Fruit fly (Drosophila melanogaster) whole organism, embryonic: Measurements from ENCODE around the gene hook.
A peak's percentile ranks its signal among the peaks of the same experiment; 100 is the strongest.

Experiments used
- Bteb2 ChIP-seq: fragments of 200-800 bp; sonication (Bioruptor generic); optimal IDR thresholded peaks from 2 replicates; lab custom pipeline; 2016; ENCODE audit warnings: missing biosample characterization, missing genetic modification characterization
- CG10209 ChIP-seq: fragments of 200-800 bp; sonication (Bioruptor generic); optimal IDR thresholded peaks from 3 replicates; lab custom pipeline; 2017; ENCODE audit warnings: missing biosample characterization, mild to moderate bottlenecking, missing genetic modification characterization, missing genetic modification reagents
- CG10366 ChIP-seq: fragments of 200-800 bp; sonication (Bioruptor generic); IDR thresholded peaks from 2 replicates; pipeline ENCODE4 v1.3.6; 2022; ENCODE audit warnings: missing biosample characterization, missing genetic modification characterization
- CG10543 ChIP-seq: fragments of 200-800 bp; sonication (Bioruptor generic); optimal IDR thresholded peaks from 3 replicates; lab custom pipeline; 2017; ENCODE audit warnings: missing biosample characterization, mild to moderate bottlenecking, missing genetic modification characterization, moderate library complexity
- CG10654 ChIP-seq: fragments of 200-800 bp; sonication (Bioruptor generic); optimal IDR thresholded peaks from 2 replicates; lab custom pipeline; 2016; ENCODE audit warnings: missing biosample characterization, missing genetic modification characterization
- CG11456 ChIP-seq: fragments of 200-800 bp; sonication (Bioruptor generic); IDR thresholded peaks from 3 replicates; pipeline ENCODE4 v1.3.6; 2022; ENCODE audit warnings: missing biosample characterization, missing genetic modification characterization
- CG11696 ChIP-seq: fragments of 200-800 bp; sonication (Bioruptor generic); IDR thresholded peaks from 2 replicates; pipeline ENCODE4 v1.3.6; 2022; ENCODE audit warnings: missing biosample characterization, missing genetic modification characterization
- CG1233 ChIP-seq: fragments of 200-800 bp; sonication (Bioruptor generic); optimal IDR thresholded peaks from 4 replicates; lab custom pipeline; 2018; ENCODE audit warnings: missing biosample characterization, mild to moderate bottlenecking, missing genetic modification characterization
- CG12659 ChIP-seq: fragments of 200-800 bp; sonication (Bioruptor generic); optimal IDR thresholded peaks from 3 replicates; lab custom pipeline; 2017; ENCODE audit warnings: mild to moderate bottlenecking, missing biosample characterization, missing genetic modification reagents, missing genetic modification characterization
- CG14014 ChIP-seq: fragments of 200-800 bp; sonication (Bioruptor generic); IDR thresholded peaks from 2 replicates; pipeline ENCODE4 v1.3.6; 2022; ENCODE audit warnings: missing biosample characterization, missing genetic modification characterization
- CG1603 ChIP-seq: fragments of 200-800 bp; sonication (Bioruptor generic); optimal IDR thresholded peaks from 2 replicates; lab custom pipeline; 2019; ENCODE audit warnings: missing biosample characterization, mild to moderate bottlenecking, missing genetic modification characterization, moderate library complexity
- CG17186 ChIP-seq: fragments of 200-800 bp; sonication (Bioruptor generic); optimal IDR thresholded peaks from 3 replicates; lab custom pipeline; 2017; ENCODE audit warnings: missing biosample characterization, missing genetic modification reagents, missing genetic modification characterization
- CG17802 ChIP-seq: fragments of 200-800 bp; sonication (Bioruptor generic); optimal IDR thresholded peaks from 2 replicates; lab custom pipeline; 2018; ENCODE audit warnings: missing biosample characterization, mild to moderate bottlenecking, missing genetic modification characterization, moderate library complexity
- CG18011 ChIP-seq: fragments of 200-800 bp; sonication (Bioruptor generic); optimal IDR thresholded peaks from 2 replicates; lab custom pipeline; 2017; ENCODE audit warnings: missing biosample characterization, missing genetic modification characterization, mild to moderate bottlenecking, moderate library complexity, missing genotype
- CG18764 ChIP-seq: fragments of 200-800 bp; sonication (Bioruptor generic); optimal IDR thresholded peaks from 3 replicates; lab custom pipeline; 2016; ENCODE audit warnings: missing biosample characterization, missing genetic modification characterization
- CG3065 ChIP-seq: fragments of 200-800 bp; sonication (Bioruptor generic); optimal IDR thresholded peaks from 2 replicates; lab custom pipeline; 2016; ENCODE audit warnings: missing biosample characterization, missing genetic modification characterization
- CG31441 ChIP-seq: fragments of 200-800 bp; sonication (Bioruptor generic); IDR thresholded peaks from 2 replicates; pipeline ENCODE4 v1.3.6; 2022; ENCODE audit warnings: missing biosample characterization, missing genetic modification characterization
- CG32772 ChIP-seq: fragments of 200-800 bp; sonication (Bioruptor generic); IDR thresholded peaks from 2 replicates; pipeline ENCODE4 v1.3.6; 2022; ENCODE audit warnings: missing biosample characterization, missing genetic modification characterization
- CG4424 ChIP-seq: fragments of 200-800 bp; sonication (Bioruptor generic); optimal IDR thresholded peaks from 3 replicates; lab custom pipeline; 2016; ENCODE audit warnings: missing biosample characterization, missing genetic modification characterization
- CG4854 ChIP-seq: fragments of 200-800 bp; sonication (Bioruptor generic); optimal IDR thresholded peaks from 2 replicates; lab custom pipeline; 2016; ENCODE audit warnings: missing biosample characterization, missing genetic modification characterization, inconsistent platforms
- CG6654 ChIP-seq: fragments of 200-800 bp; sonication (Bioruptor generic); optimal IDR thresholded peaks from 2 replicates; lab custom pipeline; 2017; ENCODE audit warnings: missing biosample characterization, mild to moderate bottlenecking, missing genetic modification characterization
- CG6791 ChIP-seq: fragments of 200-800 bp; sonication (Bioruptor generic); IDR thresholded peaks from 3 replicates; pipeline ENCODE4 v1.3.6; 2022; ENCODE audit warnings: missing biosample characterization, missing genetic modification characterization; ENCODE audit not compliant: partially characterized antibody
- CG6854 ChIP-seq: fragments of 200-800 bp; sonication (Bioruptor generic); optimal IDR thresholded peaks from 3 replicates; lab custom pipeline; 2017; ENCODE audit warnings: missing biosample characterization, mild to moderate bottlenecking, missing genetic modification characterization
- CG8281 ChIP-seq: fragments of 200-800 bp; sonication (Bioruptor generic); optimal IDR thresholded peaks from 2 replicates; lab custom pipeline; 2018; ENCODE audit warnings: missing biosample characterization, mild to moderate bottlenecking, missing genetic modification characterization, moderate library complexity
- CG8290 ChIP-seq, 3 experiments: fragments of 200-800 bp; sonication (Bioruptor generic); optimal IDR thresholded peaks; 2 replicates each; lab custom pipeline; 2016 to 2019; ENCODE audit warnings: missing biosample characterization in 3 of 3, missing genetic modification characterization in 3 of 3, mild to moderate bottlenecking in 2 of 3, moderate library complexity in 1 of 3
- CTCF ChIP-seq: fragments of 200-800 bp; sonication (Bioruptor generic); optimal IDR thresholded peaks from 2 replicates; lab custom pipeline; 2017; ENCODE audit warnings: missing biosample characterization, mild to moderate bottlenecking, missing genetic modification characterization, moderate library complexity
- D ChIP-seq, 2 experiments: fragments of 200-800 bp in 1 of 2; fragments of >200 bp in 1 of 2; sonication (Bioruptor generic) in 1 of 2; optimal IDR thresholded peaks; 2 replicates in 1 of 2; 3 replicates in 1 of 2; lab custom pipeline; 2017; ENCODE audit warnings: mild to moderate bottlenecking in 1 of 2, missing biosample characterization in 1 of 2, missing genetic modification characterization in 1 of 2, missing genetic modification reagents in 1 of 2
- D19A ChIP-seq: fragments of 200-800 bp; optimal IDR thresholded peaks from 3 replicates; lab custom pipeline; 2019; ENCODE audit warnings: missing biosample characterization, mild to moderate bottlenecking, missing genetic modification characterization, moderate library complexity
- Ets97D ChIP-seq: fragments of 200-800 bp; sonication (Bioruptor generic); optimal IDR thresholded peaks from 3 replicates; lab custom pipeline; 2016; ENCODE audit warnings: missing biosample characterization, missing genetic modification characterization
- MTF-1 ChIP-seq: fragments of 200-800 bp; sonication (Bioruptor generic); optimal IDR thresholded peaks from 2 replicates; lab custom pipeline; 2018; ENCODE audit warnings: missing biosample characterization, mild to moderate bottlenecking, missing genetic modification characterization, borderline replicate concordance
- NK7.1 ChIP-seq: fragments of 200-800 bp; sonication (Bioruptor generic); optimal IDR thresholded peaks from 3 replicates; lab custom pipeline; 2016; ENCODE audit warnings: missing biosample characterization, missing genetic modification characterization
- Side ChIP-seq: fragments of 200-800 bp; sonication (Bioruptor generic); optimal IDR thresholded peaks from 2 replicates; lab custom pipeline; 2016; ENCODE audit warnings: missing biosample characterization, missing genetic modification characterization
- Sin3A ChIP-seq: fragments of >200 bp; optimal IDR thresholded peaks from 2 replicates; lab custom pipeline; 2018
- Sry-β ChIP-seq: fragments of 200-800 bp; sonication (Bioruptor generic); optimal IDR thresholded peaks from 2 replicates; lab custom pipeline; 2018; ENCODE audit warnings: missing biosample characterization, mild to moderate bottlenecking, missing genetic modification characterization, moderate library complexity
- YL-1 ChIP-seq: fragments of 200-800 bp; sonication (Bioruptor generic); optimal IDR thresholded peaks from 3 replicates; lab custom pipeline; 2017; ENCODE audit warnings: missing biosample characterization, mild to moderate bottlenecking, missing genetic modification characterization
- ara ChIP-seq: fragments of 200-800 bp; sonication (Bioruptor generic); IDR thresholded peaks from 2 replicates; pipeline ENCODE4 v1.3.6; 2022; ENCODE audit warnings: missing biosample characterization, missing genetic modification characterization
- bowl ChIP-seq: fragments of 200-800 bp; sonication (Bioruptor generic); IDR thresholded peaks from 2 replicates; pipeline ENCODE4 v1.3.6; 2022; ENCODE audit warnings: missing biosample characterization, missing genetic modification characterization
- chn ChIP-seq: fragments of 200-800 bp; sonication (Bioruptor generic); optimal IDR thresholded peaks from 2 replicates; lab custom pipeline; 2016; ENCODE audit warnings: missing biosample characterization, missing genetic modification characterization
- danr ChIP-seq: fragments of 200-800 bp; sonication (Bioruptor generic); IDR thresholded peaks from 2 replicates; pipeline ENCODE4 v1.3.6; 2022; ENCODE audit warnings: missing biosample characterization, missing genetic modification characterization
- fd102C ChIP-seq: fragments of 200-800 bp; sonication (Bioruptor generic); optimal IDR thresholded peaks from 2 replicates; lab custom pipeline; 2018; ENCODE audit warnings: missing biosample characterization, mild to moderate bottlenecking, missing genetic modification characterization, moderate library complexity
- nerfin-2 ChIP-seq: fragments of 200-800 bp; sonication (Bioruptor generic); IDR thresholded peaks from 2 replicates; pipeline ENCODE4 v1.3.6; 2022; ENCODE audit warnings: missing biosample characterization, missing genetic modification characterization; ENCODE audit not compliant: partially characterized antibody
- nom ChIP-seq: fragments of 200-800 bp; sonication (Bioruptor generic); optimal IDR thresholded peaks from 2 replicates; lab custom pipeline; 2017; ENCODE audit warnings: missing biosample characterization, missing genetic modification characterization, mild to moderate bottlenecking, moderate library complexity, missing genetic modification reagents
- onecut ChIP-seq: fragments of 200-800 bp; sonication (Bioruptor generic); IDR thresholded peaks from 2 replicates; pipeline ENCODE4 v1.3.6; 2022; ENCODE audit warnings: missing biosample characterization, missing genetic modification characterization
- row ChIP-seq: fragments of 200-800 bp; sonication (Bioruptor generic); IDR thresholded peaks from 3 replicates; pipeline ENCODE4 v1.3.6; 2022; ENCODE audit warnings: missing biosample characterization, missing genetic modification characterization
- schlank ChIP-seq: fragments of 200-800 bp; sonication (Bioruptor generic); optimal IDR thresholded peaks from 2 replicates; lab custom pipeline; 2018; ENCODE audit warnings: missing biosample characterization, mild to moderate bottlenecking, missing genetic modification characterization
- sens-2 ChIP-seq: fragments of 200-800 bp; sonication (Bioruptor generic); IDR thresholded peaks from 2 replicates; pipeline ENCODE4 v1.3.6; 2022; ENCODE audit warnings: missing biosample characterization, missing genetic modification characterization
- shn ChIP-seq: fragments of 200-800 bp; sonication (Bioruptor generic); optimal IDR thresholded peaks from 3 replicates; lab custom pipeline; 2016; ENCODE audit warnings: missing biosample characterization, missing genetic modification characterization
- sim ChIP-seq: fragments of 200-800 bp; sonication (Bioruptor generic); IDR thresholded peaks from 2 replicates; pipeline ENCODE4 v1.3.6; 2022; ENCODE audit warnings: missing biosample characterization, missing genetic modification characterization
- sr ChIP-seq: fragments of 200-800 bp; sonication (Bioruptor generic); IDR thresholded peaks from 3 replicates; pipeline ENCODE4 v1.3.6; 2022; ENCODE audit warnings: missing biosample characterization, missing genetic modification characterization

hook gene

DNA sequence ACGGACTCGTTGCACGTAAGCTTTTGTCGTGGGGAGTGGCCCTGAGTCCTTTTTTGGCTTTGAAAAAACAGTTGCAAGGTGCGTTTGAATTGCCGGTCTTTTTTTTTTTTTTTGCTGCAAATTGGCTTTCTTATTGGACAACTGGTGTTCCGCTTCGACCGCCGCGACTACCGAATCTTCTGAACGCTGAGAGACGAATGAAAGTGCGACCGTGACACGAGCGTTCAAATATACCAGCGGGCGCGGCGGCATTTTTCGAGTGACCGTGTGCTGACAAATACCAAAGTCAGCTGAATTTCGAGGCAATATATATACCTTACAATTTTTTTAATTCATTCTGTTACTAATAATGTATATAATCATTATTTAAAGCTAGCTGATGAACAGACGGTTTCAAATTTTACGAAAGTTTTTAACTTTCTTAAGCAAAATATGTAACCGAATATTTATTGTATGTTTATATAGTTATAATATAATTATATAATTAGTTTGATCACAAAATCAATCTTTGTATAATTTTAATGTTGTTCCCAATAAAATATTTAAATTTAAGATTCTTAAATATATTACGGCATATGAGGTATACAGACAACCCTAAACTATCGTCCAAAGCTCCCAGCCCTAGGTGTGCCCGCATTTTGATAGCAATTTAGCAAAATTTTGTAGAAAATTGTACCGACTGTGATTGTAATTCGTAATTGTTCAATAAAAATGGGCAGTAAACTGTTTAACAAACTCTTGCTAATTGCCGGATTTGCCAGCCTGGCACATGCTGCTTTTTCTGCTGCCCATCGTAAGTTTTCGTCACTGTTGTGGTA is 46.0 kb downstream of the hook start, which contains the start of the genes Swip-1 and EMC5 (continued):
- no peak; the same call in 1 of the 2 replicates for TF ChIP-seq CG11696 (GFP tag; lab: Robert Waterston, UW)
- no peak for TF ChIP-seq NK7.1
- no peak for TF ChIP-seq sim (GFP tag; lab: Robert Waterston, UW)
- no peak for TF ChIP-seq danr (GFP tag; lab: Robert Waterston, UW)
- TF ChIP-seq schlank (tag; lab: Kevin White, UChicago): no peak
- TF ChIP-seq CG4854: no peak
- peak; percentile 28 for TF ChIP-seq CG17186 (GFP tag; lab: Kevin White, UChicago)
- TF ChIP-seq CG8290 (GFP tag; optimal IDR thresholded peaks at IDR 0.05; lab: Kevin White, UChicago): peak; percentile 43
- TF ChIP-seq CG8290 (tag; optimal IDR thresholded peaks at IDR 0.05; lab: Kevin White, UChicago): peak; percentile 17 to 36
- TF ChIP-seq CG4424: peak; percentile 67
- no peak for TF ChIP-seq bowl (GFP tag; lab: Robert Waterston, UW)
- TF ChIP-seq nom: peak; percentile 43
- no peak for TF ChIP-seq YL-1 (GFP tag; lab: Kevin White, UChicago)
- TF ChIP-seq D19A: peak; percentile 55
- no peak for TF ChIP-seq Sin3A (lab: Kevin White, UChicago)
- no peak for TF ChIP-seq sens-2
- TF ChIP-seq MTF-1 (GFP tag; lab: Kevin White, UChicago): no peak
- TF ChIP-seq CG18764: no peak
- no peak; the same call in 1 of the 2 replicates for TF ChIP-seq ara (GFP tag; lab: Robert Waterston, UW)
- TF ChIP-seq CG1233: peak; percentile 58
- TF ChIP-seq CTCF: no peak
- no peak for TF ChIP-seq CG17802 (tag; lab: Kevin White, UChicago)
- no peak for TF ChIP-seq Side (GFP tag; lab: Kevin White, UChicago)
- TF ChIP-seq D (optimal IDR thresholded peaks at IDR 0.05; lab: Kevin White, UChicago): no peak
- peak; percentile 14 for TF ChIP-seq D (GFP tag; optimal IDR thresholded peaks at IDR 0.05; lab: Kevin White, UChicago)
- TF ChIP-seq CG10654 (GFP tag; lab: Kevin White, UChicago): peak; percentile 54
- peak; percentile 80 for TF ChIP-seq CG11456 (GFP tag; lab: Robert Waterston, UW)
- no peak for TF ChIP-seq shn (GFP tag; lab: Kevin White, UChicago)
- peak; percentile 58; the same call in 2 of the 3 replicates for TF ChIP-seq CG6791
- TF ChIP-seq CG6854 (GFP tag; lab: Kevin White, UChicago): no peak
- no peak for TF ChIP-seq fd102C
- no peak for TF ChIP-seq CG10366 (GFP tag; lab: Robert Waterston, UW)
- peak; percentile 83 for TF ChIP-seq CG31441 (GFP tag; lab: Robert Waterston, UW)
- TF ChIP-seq CG18011 (GFP tag; lab: Kevin White, UChicago): no peak
- no peak for TF ChIP-seq CG1603 (tag; lab: Kevin White, UChicago)
- TF ChIP-seq CG12659 (GFP tag; lab: Kevin White, UChicago): peak; percentile 82
- TF ChIP-seq CG32772 (GFP tag; lab: Robert Waterston, UW): peak; percentile 40; the same call in 1 of the 2 replicates
- TF ChIP-seq CG10543 (GFP tag; lab: Kevin White, UChicago): peak; percentile 66
- TF ChIP-seq sr (GFP tag; lab: Robert Waterston, UW): peak; percentile 35; the same call in 1 of the 3 replicates
- TF ChIP-seq row (GFP tag; lab: Robert Waterston, UW): peak; percentile 82
- TF ChIP-seq CG14014 (GFP tag; lab: Robert Waterston, UW): peak; percentile 73
- no peak for TF ChIP-seq Bteb2 (GFP tag; lab: Kevin White, UChicago)
- TF ChIP-seq Ets97D: peak; percentile 24
- TF ChIP-seq chn (GFP tag; lab: Kevin White, UChicago): no peak
- no peak for TF ChIP-seq onecut
- TF ChIP-seq CG3065: no peak
- no peak for TF ChIP-seq nerfin-2 (GFP tag; lab: Robert Waterston, UW)
- TF ChIP-seq CG8281: no peak
- no peak for TF ChIP-seq Sry-β (GFP tag; lab: Kevin White, UChicago)
- peak; percentile 63 for TF ChIP-seq CG10209
- no peak for TF ChIP-seq CG6654 (GFP tag; lab: Kevin White, UChicago)
